Fruit fly (Drosophila melanogaster) whole organism, embryonic: Measurements from ENCODE around the gene PGRP-LE.
A peak's percentile ranks its signal among the peaks of the same experiment; 100 is the strongest.

Experiments
- Abd-B ChIP-seq: fragments of 200-800 bp; sonication (Bioruptor generic); optimal IDR thresholded peaks from 2 replicates; lab custom pipeline; 2018; ENCODE audit warnings: missing biosample characterization, mild to moderate bottlenecking, missing genetic modification characterization, moderate library complexity
- Bteb2 ChIP-seq: fragments of 200-800 bp; sonication (Bioruptor generic); optimal IDR thresholded peaks from 2 replicates; lab custom pipeline; 2016; ENCODE audit warnings: missing biosample characterization, missing genetic modification characterization
- CG11695 ChIP-seq: fragments of 200-800 bp; sonication (Bioruptor generic); IDR thresholded peaks from 3 replicates; pipeline ENCODE4 v1.3.6; 2022; ENCODE audit warnings: missing biosample characterization, missing genetic modification characterization
- CG11696 ChIP-seq: fragments of 200-800 bp; sonication (Bioruptor generic); IDR thresholded peaks from 2 replicates; pipeline ENCODE4 v1.3.6; 2022; ENCODE audit warnings: missing biosample characterization, missing genetic modification characterization
- CG12104 ChIP-seq: fragments of 200-800 bp; sonication (Bioruptor generic); optimal IDR thresholded peaks from 3 replicates; lab custom pipeline; 2016; ENCODE audit warnings: missing biosample characterization, missing genetic modification characterization
- CG12219 ChIP-seq: fragments of 200-800 bp; sonication (Bioruptor generic); optimal IDR thresholded peaks from 3 replicates; lab custom pipeline; 2018; ENCODE audit warnings: missing biosample characterization, mild to moderate bottlenecking, missing genetic modification characterization
- CG12659 ChIP-seq: fragments of 200-800 bp; sonication (Bioruptor generic); optimal IDR thresholded peaks from 3 replicates; lab custom pipeline; 2017; ENCODE audit warnings: mild to moderate bottlenecking, missing biosample characterization, missing genetic modification reagents, missing genetic modification characterization
- CG13424 ChIP-seq: fragments of 200-800 bp; sonication (Bioruptor generic); optimal IDR thresholded peaks from 2 replicates; lab custom pipeline; 2019; ENCODE audit warnings: missing biosample characterization, mild to moderate bottlenecking, missing genetic modification characterization, moderate library complexity
- CG13624 ChIP-seq: fragments of 200-800 bp; sonication (Bioruptor generic); optimal IDR thresholded peaks from 2 replicates; lab custom pipeline; 2016; ENCODE audit warnings: missing biosample characterization, missing genetic modification characterization
- CG14860 ChIP-seq: fragments of 200-800 bp; sonication (Bioruptor generic); IDR thresholded peaks from 3 replicates; pipeline ENCODE4 v1.3.6; 2022; ENCODE audit warnings: missing biosample characterization, missing genetic modification characterization; ENCODE audit not compliant: partially characterized antibody
- CG15073 ChIP-seq: fragments of 200-800 bp; sonication (Bioruptor generic); optimal IDR thresholded peaks from 2 replicates; lab custom pipeline; 2016; ENCODE audit warnings: missing biosample characterization, missing genetic modification characterization
- CG16813 ChIP-seq: fragments of 200-800 bp; sonication (Bioruptor generic); IDR thresholded peaks from 3 replicates; pipeline ENCODE4 v1.3.6; 2022; ENCODE audit warnings: missing biosample characterization, missing genetic modification characterization; ENCODE audit not compliant: partially characterized antibody
- CG2889 ChIP-seq: fragments of 200-800 bp; sonication (Bioruptor generic); IDR thresholded peaks from 3 replicates; pipeline ENCODE4 v1.3.6; 2022; ENCODE audit warnings: missing biosample characterization, missing genetic modification characterization
- CG31388 ChIP-seq: fragments of 200-800 bp; sonication (Bioruptor generic); optimal IDR thresholded peaks from 2 replicates; lab custom pipeline; 2016; ENCODE audit warnings: missing biosample characterization, missing genetic modification characterization
- CG32772 ChIP-seq: fragments of 200-800 bp; sonication (Bioruptor generic); IDR thresholded peaks from 2 replicates; pipeline ENCODE4 v1.3.6; 2022; ENCODE audit warnings: missing biosample characterization, missing genetic modification characterization
- CG8281 ChIP-seq: fragments of 200-800 bp; sonication (Bioruptor generic); optimal IDR thresholded peaks from 2 replicates; lab custom pipeline; 2018; ENCODE audit warnings: missing biosample characterization, mild to moderate bottlenecking, missing genetic modification characterization, moderate library complexity
- CG8478 ChIP-seq: fragments of >200 bp; optimal IDR thresholded peaks from 2 replicates; lab custom pipeline; 2018
- CG9727 ChIP-seq: fragments of 200-800 bp; sonication (Bioruptor generic); optimal IDR thresholded peaks from 3 replicates; lab custom pipeline; 2017; ENCODE audit warnings: missing biosample characterization, mild to moderate bottlenecking, missing genetic modification characterization
- CG9817 ChIP-seq: fragments of 200-800 bp; sonication (Bioruptor generic); optimal IDR thresholded peaks from 2 replicates; lab custom pipeline; 2018; ENCODE audit warnings: missing biosample characterization, mild to moderate bottlenecking, missing genetic modification characterization, moderate library complexity
- D19A ChIP-seq: fragments of 200-800 bp; optimal IDR thresholded peaks from 3 replicates; lab custom pipeline; 2019; ENCODE audit warnings: missing biosample characterization, mild to moderate bottlenecking, missing genetic modification characterization, moderate library complexity
- Dbx ChIP-seq: fragments of 200-800 bp; sonication (Bioruptor generic); IDR thresholded peaks from 3 replicates; pipeline ENCODE4 v1.3.6; 2022; ENCODE audit warnings: missing biosample characterization, missing genetic modification characterization
- Dll ChIP-seq: fragments of 200-800 bp; sonication (Bioruptor generic); IDR thresholded peaks from 4 replicates; pipeline ENCODE4 v1.3.6; 2022; ENCODE audit warnings: missing biosample characterization, missing genetic modification characterization; ENCODE audit not compliant: partially characterized antibody
- Dref ChIP-seq: fragments of 200-800 bp; sonication (Bioruptor generic); IDR thresholded peaks from 2 replicates; pipeline ENCODE4 v1.3.6; 2022; ENCODE audit warnings: missing biosample characterization, missing genetic modification characterization
- Gug ChIP-seq: fragments of 200-800 bp; sonication (Bioruptor generic); IDR thresholded peaks from 4 replicates; pipeline ENCODE4 v1.3.6; 2022; ENCODE audit warnings: missing biosample characterization, missing genetic modification characterization
- HmgD ChIP-seq: fragments of 200-800 bp; sonication (Bioruptor generic); optimal IDR thresholded peaks from 3 replicates; lab custom pipeline; 2016; ENCODE audit warnings: missing biosample characterization, missing genetic modification characterization
- Hsf ChIP-seq: fragments of 200-800 bp; sonication (Bioruptor generic); optimal IDR thresholded peaks from 3 replicates; lab custom pipeline; 2016; ENCODE audit warnings: missing biosample characterization, missing genetic modification characterization
- Lhr ChIP-seq: fragments of 200-800 bp; sonication (Bioruptor generic); optimal IDR thresholded peaks from 3 replicates; lab custom pipeline; 2017; ENCODE audit warnings: mild to moderate bottlenecking, missing biosample characterization, missing genetic modification reagents, missing genetic modification characterization
- Med ChIP-seq: fragments of 200-800 bp; sonication (Bioruptor generic); peaks from one replicate; lab custom pipeline; 2016; ENCODE audit warnings: missing biosample characterization, missing genetic modification characterization, mild to moderate bottlenecking, inconsistent platforms, moderate library complexity
- NC2α ChIP-seq: fragments of 200-800 bp; sonication (Bioruptor generic); optimal IDR thresholded peaks from 2 replicates; lab custom pipeline; 2016; ENCODE audit warnings: missing biosample characterization, missing genetic modification characterization
- Oaz ChIP-seq: fragments of 200-800 bp; sonication (Bioruptor generic); IDR thresholded peaks from 2 replicates; pipeline ENCODE4 v1.3.6; 2022; ENCODE audit warnings: missing biosample characterization, missing genetic modification characterization
- Ptx1 ChIP-seq: fragments of 200-800 bp; sonication (Bioruptor generic); IDR thresholded peaks from 2 replicates; pipeline ENCODE4 v1.3.6; 2022; ENCODE audit warnings: missing biosample characterization, missing genetic modification characterization
- Sin3A ChIP-seq: fragments of >200 bp; optimal IDR thresholded peaks from 2 replicates; lab custom pipeline; 2018
- Stat92E ChIP-seq, 3 experiments: fragments of >200 bp in 2 of 3; fragments of 200-800 bp in 1 of 3; sonication (Bioruptor generic) in 1 of 3; optimal IDR thresholded peaks; 2 replicates each; lab custom pipeline; 2017 to 2019; ENCODE audit warnings: missing biosample characterization in 3 of 3, missing genetic modification characterization in 3 of 3, mild to moderate bottlenecking in 1 of 3, moderate library complexity in 1 of 3
- TFAM ChIP-seq: fragments of 200-800 bp; sonication (Bioruptor generic); optimal IDR thresholded peaks from 2 replicates; lab custom pipeline; 2017; ENCODE audit warnings: missing biosample characterization, missing genetic modification characterization, inconsistent platforms
- Xbp1 ChIP-seq: fragments of 200-800 bp; sonication (Bioruptor generic); optimal IDR thresholded peaks from 3 replicates; lab custom pipeline; 2016; ENCODE audit warnings: missing biosample characterization, mild to moderate bottlenecking, missing genetic modification characterization
- bowl ChIP-seq: fragments of 200-800 bp; sonication (Bioruptor generic); IDR thresholded peaks from 2 replicates; pipeline ENCODE4 v1.3.6; 2022; ENCODE audit warnings: missing biosample characterization, missing genetic modification characterization
- chinmo ChIP-seq: fragments of 200-800 bp; sonication (Bioruptor generic); IDR thresholded peaks from 4 replicates; pipeline ENCODE4 v1.3.6; 2022; ENCODE audit warnings: missing biosample characterization, missing genetic modification characterization; ENCODE audit not compliant: partially characterized antibody
- crc ChIP-seq: fragments of 200-800 bp; sonication (Bioruptor generic); optimal IDR thresholded peaks from 2 replicates; lab custom pipeline; 2016; ENCODE audit warnings: missing biosample characterization, missing genetic modification characterization
- exex ChIP-seq: fragments of 200-800 bp; sonication (Bioruptor generic); optimal IDR thresholded peaks from 4 replicates; lab custom pipeline; 2018; ENCODE audit warnings: missing biosample characterization, mild to moderate bottlenecking, missing genetic modification characterization, moderate library complexity
- gsb-n ChIP-seq: fragments of 200-800 bp; sonication (Bioruptor generic); optimal IDR thresholded peaks from 3 replicates; lab custom pipeline; 2018; ENCODE audit warnings: missing biosample characterization, mild to moderate bottlenecking, missing genetic modification characterization
- jing ChIP-seq: fragments of 200-800 bp; sonication (Bioruptor generic); optimal IDR thresholded peaks from 2 replicates; lab custom pipeline; 2018; ENCODE audit warnings: missing biosample characterization, mild to moderate bottlenecking, missing genetic modification characterization
- lola ChIP-seq, 3 experiments: fragments of >200 bp in 2 of 3; fragments of 200-800 bp in 1 of 3; sonication (Bioruptor generic) in 1 of 3; optimal IDR thresholded peaks; 2 replicates each; lab custom pipeline; 2017 to 2019; ENCODE audit warnings: missing biosample characterization in 3 of 3, missing genetic modification characterization in 3 of 3, mild to moderate bottlenecking in 1 of 3, moderate library complexity in 1 of 3
- odd ChIP-seq: fragments of 200-800 bp; sonication (Bioruptor generic); optimal IDR thresholded peaks from 2 replicates; lab custom pipeline; 2017; ENCODE audit warnings: missing biosample characterization, mild to moderate bottlenecking, missing genetic modification characterization
- peb ChIP-seq: fragments of 200-800 bp; sonication (Bioruptor generic); IDR thresholded peaks from 2 replicates; pipeline ENCODE4 v1.3.6; 2022; ENCODE audit warnings: missing biosample characterization, missing genetic modification characterization
- psq ChIP-seq: fragments of 200-800 bp; sonication (Bioruptor generic); optimal IDR thresholded peaks from 2 replicates; lab custom pipeline; 2017; ENCODE audit warnings: missing biosample characterization, missing genetic modification characterization
- pum ChIP-seq: fragments of 200-800 bp; sonication (Bioruptor generic); optimal IDR thresholded peaks from 2 replicates; lab custom pipeline; 2016; ENCODE audit warnings: missing biosample characterization, missing genetic modification characterization
- slou ChIP-seq: fragments of 200-800 bp; sonication (Bioruptor generic); optimal IDR thresholded peaks from 3 replicates; lab custom pipeline; 2016; ENCODE audit warnings: missing biosample characterization, missing genetic modification characterization
- sr ChIP-seq: fragments of 200-800 bp; sonication (Bioruptor generic); IDR thresholded peaks from 3 replicates; pipeline ENCODE4 v1.3.6; 2022; ENCODE audit warnings: missing biosample characterization, missing genetic modification characterization
- stwl ChIP-seq: fragments of 200-800 bp; sonication (Bioruptor generic); optimal IDR thresholded peaks from 3 replicates; lab custom pipeline; 2018; ENCODE audit warnings: missing biosample characterization, mild to moderate bottlenecking, missing genetic modification characterization, moderate library complexity
- ttk ChIP-seq: fragments of 200-800 bp; sonication (Bioruptor generic); IDR thresholded peaks from 2 replicates; pipeline ENCODE4 v2.1.2; 2022; ENCODE audit warnings: missing biosample characterization, missing genetic modification characterization
- zfh2 ChIP-seq: fragments of 200-800 bp; sonication (Bioruptor generic); optimal IDR thresholded peaks from 2 replicates; lab custom pipeline; 2016; ENCODE audit warnings: missing biosample characterization, missing genetic modification characterization

The PGRP-LE gene

dm6 chrX:15844139-15844538 lies 40.5 kb upstream of the PGRP-LE start, which contains the start of the genes ArgRS and CG8578 (continued):
- no peak for TF ChIP-seq Stat92E (GFP tag; optimal IDR thresholded peaks at IDR 0.05; lab: Kevin White, UChicago)
- TF ChIP-seq Oaz (GFP tag; lab: Robert Waterston, UW) = peak; percentile 15; the same call in 1 of the 2 replicates
- TF ChIP-seq Med (GFP tag; lab: Kevin White, UChicago) = peak; percentile 97
- TF ChIP-seq jing (GFP tag; lab: Kevin White, UChicago) = no peak
- peak; percentile 89 for TF ChIP-seq pum (GFP tag; lab: Kevin White, UChicago)
- no peak for TF ChIP-seq CG12219 (GFP tag; lab: Kevin White, UChicago)
- peak; percentile 45; the same call in 1 of the 3 replicates for TF ChIP-seq CG11695 (GFP tag; lab: Robert Waterston, UW)
- no peak for TF ChIP-seq NC2α (GFP tag; lab: Kevin White, UChicago)
- 0 out of 2 replicates have a peak, but pooled peaks have one; percentile 61 for TF ChIP-seq ttk
- TF ChIP-seq CG9727 (GFP tag; lab: Kevin White, UChicago) = peak; percentile 71
- peak; percentile 82 for TF ChIP-seq Gug
- peak; percentile 37 for TF ChIP-seq Hsf (GFP tag; lab: Kevin White, UChicago)
- TF ChIP-seq Sin3A (lab: Kevin White, UChicago) = peak; percentile 96
- no peak for TF ChIP-seq CG9817 (tag; lab: Kevin White, UChicago)
- TF ChIP-seq peb = peak; percentile 41; the same call in 1 of the 2 replicates
- peak; percentile 73 for TF ChIP-seq Dref (GFP tag; lab: Robert Waterston, UW)
- peak; percentile 87 for TF ChIP-seq CG16813 (GFP tag; lab: Robert Waterston, UW)
- TF ChIP-seq sr (GFP tag; lab: Robert Waterston, UW) = no peak
- peak; percentile 72; the same call in 2 of the 4 replicates for TF ChIP-seq chinmo (GFP tag; lab: Robert Waterston, UW)
- no peak for TF ChIP-seq odd (GFP tag; lab: Kevin White, UChicago)
- peak; percentile 85 for TF ChIP-seq Dll (GFP tag; lab: Robert Waterston, UW)
- TF ChIP-seq D19A = no peak
- TF ChIP-seq CG13424 (tag; lab: Kevin White, UChicago) = peak; percentile 50
- peak; percentile 90 for TF ChIP-seq CG14860 (GFP tag; lab: Robert Waterston, UW)
- peak in 1 of 3 experiments; percentile 26 for TF ChIP-seq lola (GFP tag; optimal IDR thresholded peaks at IDR 0.05; lab: Kevin White, UChicago)
- peak; percentile 52 for TF ChIP-seq Xbp1 (GFP tag; lab: Kevin White, UChicago)
- no peak; the same call in 1 of the 2 replicates for TF ChIP-seq CG32772 (GFP tag; lab: Robert Waterston, UW)
- peak; percentile 16 for TF ChIP-seq Bteb2 (GFP tag; lab: Kevin White, UChicago)
- TF ChIP-seq crc = peak; percentile 69
- no peak for TF ChIP-seq CG8478 (lab: Kevin White, UChicago)
- TF ChIP-seq stwl (tag; lab: Kevin White, UChicago) = peak; percentile 30
- TF ChIP-seq CG31388 (GFP tag; lab: Kevin White, UChicago) = no peak
- TF ChIP-seq psq (GFP tag; lab: Kevin White, UChicago) = no peak
- no peak for TF ChIP-seq CG11696
- TF ChIP-seq Ptx1 (GFP tag; lab: Robert Waterston, UW) = peak; percentile 86
- TF ChIP-seq HmgD (GFP tag; lab: Kevin White, UChicago) = peak; percentile 29
- peak; percentile 34 for TF ChIP-seq CG13624
- TF ChIP-seq CG15073 (GFP tag; lab: Kevin White, UChicago) = no peak
- TF ChIP-seq slou (GFP tag; lab: Kevin White, UChicago) = peak; percentile 59
- TF ChIP-seq TFAM (GFP tag; lab: Kevin White, UChicago) = no peak
- TF ChIP-seq CG8281 (tag; lab: Kevin White, UChicago) = no peak
- TF ChIP-seq zfh2 = peak; percentile 70
- no peak for TF ChIP-seq CG2889
- TF ChIP-seq CG12659 (GFP tag; lab: Kevin White, UChicago) = peak; percentile 70
- TF ChIP-seq CG12104 = no peak
- no peak for TF ChIP-seq gsb-n
- TF ChIP-seq Dbx = no peak
- no peak for TF ChIP-seq Abd-B (GFP tag; lab: Kevin White, UChicago)
- peak; percentile 29 for TF ChIP-seq exex
- no peak for TF ChIP-seq bowl (GFP tag; lab: Robert Waterston, UW)
- TF ChIP-seq Lhr = peak; percentile 30
